Worm (Caenorhabditis elegans): Measurements from ENCODE around the gene C34F6.5.

C34F6.5 gene

ce11 chrX:11248083-11248482, 39.4 kb upstream of the C34F6.5 start:
- TF ChIP-seq mdl-1 (tag; optimal IDR thresholded peaks at IDR 0.05) = peak in 1 of 2 experiments; percentile 30
- TF ChIP-seq fos-1 (tag; optimal IDR thresholded peaks at IDR 0.05) = peak; percentile 11
- TF ChIP-seq lsy-2 (tag; optimal IDR thresholded peaks at IDR 0.05) = peak in 1 of 2 experiments; percentile 5
- no peak for TF ChIP-seq alr-1 (tag; optimal IDR thresholded peaks at IDR 0.05)
- TF ChIP-seq sem-4 (tag; optimal IDR thresholded peaks at IDR 0.05) = peak; percentile 31
- TF ChIP-seq C34F6.9 (tag; optimal IDR thresholded peaks at IDR 0.05) = no peak
- TF ChIP-seq F13H6.1 (tag; optimal IDR thresholded peaks at IDR 0.05) = peak; percentile 23
- TF ChIP-seq blmp-1 (tag; optimal IDR thresholded peaks at IDR 0.05; ENCODE audit: insufficient read depth) = no peak
- peak; percentile 19 for TF ChIP-seq Y55F3AM.14 (GFP tag; optimal IDR thresholded peaks at IDR 0.05)
- no peak for TF ChIP-seq R02D3.7 (tag; optimal IDR thresholded peaks at IDR 0.05)
- no peak for TF ChIP-seq nhr-6 (tag; optimal IDR thresholded peaks at IDR 0.05)
- peak; percentile 57 for TF ChIP-seq sma-3 (GFP tag; optimal IDR thresholded peaks at IDR 0.05)
- no peak for TF ChIP-seq ztf-11 (tag; optimal IDR thresholded peaks at IDR 0.05)
- TF ChIP-seq nhr-21 (tag; optimal IDR thresholded peaks at IDR 0.05) = peak; percentile 76
- no peak for TF ChIP-seq unc-62 (GFP tag; optimal IDR thresholded peaks at IDR 0.05)
- TF ChIP-seq zag-1 (tag; optimal IDR thresholded peaks at IDR 0.05) = no peak
- TF ChIP-seq nhr-12 (tag; optimal IDR thresholded peaks at IDR 0.05) = no peak
- TF ChIP-seq lin-13 (GFP tag; optimal IDR thresholded peaks at IDR 0.05) = no peak
- TF ChIP-seq skn-1 (tag; optimal IDR thresholded peaks at IDR 0.05) = no peak
- no peak for TF ChIP-seq peb-1 (tag; optimal IDR thresholded peaks at IDR 0.05)
- TF ChIP-seq dmd-4 (tag; optimal IDR thresholded peaks at IDR 0.05) = no peak
- TF ChIP-seq mbf-1 (tag; optimal IDR thresholded peaks at IDR 0.05) = no peak
- no peak for TF ChIP-seq ztf-4 (tag; optimal IDR thresholded peaks at IDR 0.05)
- TF ChIP-seq lin-11 (tag; optimal IDR thresholded peaks at IDR 0.05) = no peak
- TF ChIP-seq nhr-237 (tag; optimal IDR thresholded peaks at IDR 0.05) = no peak
- peak; percentile 31 for TF ChIP-seq sma-9 (GFP tag; optimal IDR thresholded peaks at IDR 0.05)
- no peak for TF ChIP-seq sma-9 (tag; optimal IDR thresholded peaks at IDR 0.05)
- TF ChIP-seq nhr-25 (tag; optimal IDR thresholded peaks at IDR 0.05) = peak; percentile 50
- TF ChIP-seq mab-5 (tag; optimal IDR thresholded peaks at IDR 0.05) = no peak

- TF ChIP-seq lin-39 (tag; optimal IDR thresholded peaks at IDR 0.05) (no peak), unc-62 (GFP tag; optimal IDR thresholded peaks at IDR 0.05) (no peak), sem-4 (tag; optimal IDR thresholded peaks at IDR 0.05) (no peak), nhr-6 (tag; optimal IDR thresholded peaks at IDR 0.05) (no peak), lin-13 (GFP tag; optimal IDR thresholded peaks at IDR 0.05) (no peak), nhr-25 (tag; optimal IDR thresholded peaks at IDR 0.05) (no peak), sma-3 (GFP tag; optimal IDR thresholded peaks at IDR 0.05) (no peak)
Observed at ce11 chrX:11245056-11245455, 36.4 kb upstream of the C34F6.5 start.

- TF ChIP-seq zag-1 (tag; optimal IDR thresholded peaks at IDR 0.05) = peak; percentile 24
- peak; percentile 7 for TF ChIP-seq sma-9 (GFP tag; optimal IDR thresholded peaks at IDR 0.05)
- no peak for TF ChIP-seq sma-9 (tag; optimal IDR thresholded peaks at IDR 0.05)
- TF ChIP-seq egl-27 (tag; optimal IDR thresholded peaks at IDR 0.05) = no peak
- TF ChIP-seq nhr-237 (tag; optimal IDR thresholded peaks at IDR 0.05) = no peak
Observed at ce11 chrX:11243604-11244003, 34.9 kb upstream of the C34F6.5 start.

ce11 chrX:11241479-11241878, 32.8 kb upstream of the C34F6.5 start:
- TF ChIP-seq mbf-1 (tag; optimal IDR thresholded peaks at IDR 0.05) (no peak), nhr-129 (tag; optimal IDR thresholded peaks at IDR 0.05) (peak; percentile 37), unc-55 (GFP tag; optimal IDR thresholded peaks at IDR 0.05) (peak; percentile 77), blmp-1 (tag; optimal IDR thresholded peaks at IDR 0.05; ENCODE audit: insufficient read depth) (no peak), nhr-77 (tag; optimal IDR thresholded peaks at IDR 0.05) (no peak), F13H6.1 (tag; optimal IDR thresholded peaks at IDR 0.05) (no peak), C34F6.9 (tag; optimal IDR thresholded peaks at IDR 0.05) (peak; percentile 57), zag-1 (tag; optimal IDR thresholded peaks at IDR 0.05) (peak; percentile 65), elt-3 (tag; optimal IDR thresholded peaks at IDR 0.05) (no peak), Y55F3AM.14 (GFP tag; optimal IDR thresholded peaks at IDR 0.05) (no peak), ztf-4 (tag; optimal IDR thresholded peaks at IDR 0.05) (peak; percentile 8), crh-2 (tag; optimal IDR thresholded peaks at IDR 0.05) (peak; percentile 53), lsy-2 (tag; optimal IDR thresholded peaks at IDR 0.05) (peak in 1 of 2 experiments; percentile 25)
